Worm (Caenorhabditis elegans) whole organism, L3 larva: Measurements from ENCODE around the gene npr-35.

ENCODE experiments used
- ZK546.5 ChIP-seq: sonication (generic microtip); optimal IDR thresholded peaks from 2 replicates; lab custom pipeline; 2017; ENCODE audit warnings: missing biosample characterization, missing genetic modification characterization
- egl-27 ChIP-seq: sonication (generic microtip); optimal IDR thresholded peaks from 4 replicates; lab custom pipeline; 2017; ENCODE audit warnings: missing biosample characterization, missing genetic modification reagents, missing genetic modification characterization
- elt-3 ChIP-seq, 3 experiments: fragments of 150-350 bp in 1 of 3; sonication (generic microtip) in 2 of 3; optimal IDR thresholded peaks; 2 replicates in 2 of 3; 4 replicates in 1 of 3; lab custom pipeline; 2014 to 2017; ENCODE audit warnings: missing biosample characterization in 3 of 3, missing genetic modification characterization in 3 of 3
- jun-1 ChIP-seq: fragments of 150-350 bp; optimal IDR thresholded peaks from 2 replicates; lab custom pipeline; 2014; ENCODE audit warnings: missing biosample characterization, missing genetic modification reagents, missing genetic modification characterization
- lin-15B ChIP-seq: fragments of 150-350 bp; optimal IDR thresholded peaks from 2 replicates; lab custom pipeline; 2014; ENCODE audit warnings: missing biosample characterization, missing genetic modification characterization
- nhr-28 ChIP-seq: fragments of 150-350 bp; optimal IDR thresholded peaks from 2 replicates; lab custom pipeline; 2014; ENCODE audit warnings: missing biosample characterization, missing genetic modification characterization
- pha-4 ChIP-seq: fragments of 150-350 bp; optimal IDR thresholded peaks from 2 replicates; lab custom pipeline; 2014; ENCODE audit warnings: missing biosample characterization, missing genetic modification reagents, missing genetic modification characterization
- pqm-1 ChIP-seq: fragments of 150-350 bp; optimal IDR thresholded peaks from 2 replicates; lab custom pipeline; 2017; ENCODE audit warnings: missing biosample characterization, missing genetic modification characterization, inconsistent platforms
- sea-2 ChIP-seq: fragments of 150-350 bp; sonication (generic microtip); optimal IDR thresholded peaks from 4 replicates; lab custom pipeline; 2014; ENCODE audit warnings: missing biosample characterization, missing genetic modification reagents, missing genetic modification characterization
- skn-1 ChIP-seq: fragments of 150-350 bp; optimal IDR thresholded peaks from 2 replicates; lab custom pipeline; 2014; ENCODE audit warnings: missing biosample characterization, missing genetic modification characterization
- ztf-11 ChIP-seq: fragments of 150-350 bp; optimal IDR thresholded peaks from 2 replicates; lab custom pipeline; 2014; ENCODE audit warnings: missing biosample characterization, missing genetic modification characterization

- TF ChIP-seq ztf-11 (tag; lab: Kevin White, UChicago) (no peak), sea-2 (GFP tag; lab: Kevin White, UChicago) (no peak), nhr-28 (tag; lab: Kevin White, UChicago) (no peak), jun-1 (no peak), ZK546.5 (no peak), elt-3 (tag; optimal IDR thresholded peaks at IDR 0.05; lab: Kevin White, UChicago) (no peak), lin-15B (tag; lab: Kevin White, UChicago) (no peak), pqm-1 (tag; lab: Kevin White, UChicago) (no peak), egl-27 (tag; lab: Kevin White, UChicago) (no peak), pha-4 (tag; lab: Kevin White, UChicago) (no peak), skn-1 (tag; lab: Kevin White, UChicago) (no peak)
Observed at ce11 chrIV:7736616-7737015, 7.0 kb upstream of the npr-35 start.
